Worm (Caenorhabditis elegans) whole organism, late embryonic: ENCODE data around the gene AH10.2.

Experiments
- C08G9.2 ChIP-seq: sonication (generic microtip); optimal IDR thresholded peaks from 2 replicates; lab custom pipeline; 2016; ENCODE audit warnings: mild to moderate bottlenecking, missing genetic modification characterization, moderate library complexity, missing compliant biosample characterization
- C38D4.7 ChIP-seq: fragments of 200-800 bp; sonication (Bioruptor generic); optimal IDR thresholded peaks from 2 replicates; lab custom pipeline; 2018; ENCODE audit warnings: mild to moderate bottlenecking, missing genetic modification characterization, moderate library complexity, missing compliant biosample characterization
- F13H6.1 ChIP-seq: sonication (generic microtip); optimal IDR thresholded peaks from 2 replicates; lab custom pipeline; 2016; ENCODE audit warnings: missing genetic modification characterization, missing compliant biosample characterization
- K02D7.2 ChIP-seq: sonication (generic microtip); optimal IDR thresholded peaks from 2 replicates; lab custom pipeline; 2017; ENCODE audit warnings: mild to moderate bottlenecking, missing genetic modification characterization, missing compliant biosample characterization
- T23F11.4 ChIP-seq: fragments of 200-800 bp; sonication (Bioruptor generic); optimal IDR thresholded peaks from 2 replicates; lab custom pipeline; 2018; ENCODE audit warnings: mild to moderate bottlenecking, missing genetic modification characterization, missing compliant biosample characterization
- ahr-1 ChIP-seq: sonication (generic microtip); optimal IDR thresholded peaks from 2 replicates; lab custom pipeline; 2016; ENCODE audit warnings: missing genetic modification characterization, missing compliant biosample characterization
- ceh-14 ChIP-seq: sonication (generic microtip); optimal IDR thresholded peaks from 2 replicates; lab custom pipeline; 2016; ENCODE audit warnings: missing genotype, missing genetic modification characterization, missing compliant biosample characterization
- ceh-18 ChIP-seq: sonication (generic microtip); optimal IDR thresholded peaks from 2 replicates; lab custom pipeline; 2016; ENCODE audit warnings: missing genetic modification characterization, missing compliant biosample characterization
- ceh-19 ChIP-seq: fragments of 200-800 bp; sonication (Bioruptor generic); optimal IDR thresholded peaks from 2 replicates; lab custom pipeline; 2018; ENCODE audit warnings: mild to moderate bottlenecking, missing genetic modification characterization, missing compliant biosample characterization
- ceh-22 ChIP-seq: sonication (generic microtip); optimal IDR thresholded peaks from 2 replicates; lab custom pipeline; 2017; ENCODE audit warnings: missing biosample characterization, missing genetic modification characterization
- ceh-24 ChIP-seq: sonication (generic microtip); optimal IDR thresholded peaks from 2 replicates; lab custom pipeline; 2016; ENCODE audit warnings: mild to moderate bottlenecking, missing genetic modification characterization, missing compliant biosample characterization
- ceh-31 ChIP-seq: sonication (generic microtip); optimal IDR thresholded peaks from 2 replicates; lab custom pipeline; 2016; ENCODE audit warnings: missing genetic modification characterization, missing compliant biosample characterization
- ceh-34 ChIP-seq: sonication (generic microtip); optimal IDR thresholded peaks from 2 replicates; lab custom pipeline; 2016; ENCODE audit warnings: mild to moderate bottlenecking, missing genetic modification characterization, missing compliant biosample characterization
- ceh-45 ChIP-seq: fragments of 200-800 bp; sonication (Bioruptor generic); IDR thresholded peaks from 2 replicates; pipeline ENCODE4 v1.3.6; 2022; ENCODE audit warnings: missing genetic modification reagents, missing genetic modification characterization, missing compliant biosample characterization
- ceh-6 ChIP-seq: fragments of 200-800 bp; sonication (Bioruptor generic); optimal IDR thresholded peaks from 2 replicates; lab custom pipeline; 2018; ENCODE audit warnings: mild to moderate bottlenecking, missing genetic modification characterization, missing compliant biosample characterization
- dve-1 ChIP-seq: sonication (generic microtip); optimal IDR thresholded peaks from 2 replicates; lab custom pipeline; 2017; ENCODE audit warnings: antibody characterized with exemption, mild to moderate bottlenecking, missing genetic modification characterization, missing compliant biosample characterization
- ets-4 ChIP-seq: sonication (generic microtip); optimal IDR thresholded peaks from 2 replicates; lab custom pipeline; 2016; ENCODE audit warnings: missing genetic modification characterization, missing compliant biosample characterization
- fax-1 ChIP-seq: sonication (generic microtip); optimal IDR thresholded peaks from 2 replicates; lab custom pipeline; 2016; ENCODE audit warnings: missing genotype, missing genetic modification characterization, missing compliant biosample characterization
- fkh-10 ChIP-seq: fragments of 150-350 bp; optimal IDR thresholded peaks from 2 replicates; lab custom pipeline; 2014; ENCODE audit warnings: missing biosample characterization, missing genetic modification reagents, missing genetic modification characterization
- fkh-6 ChIP-seq: sonication (generic microtip); optimal IDR thresholded peaks from 2 replicates; lab custom pipeline; 2016; ENCODE audit warnings: missing genetic modification characterization, missing compliant biosample characterization
- gmeb-2 ChIP-seq: sonication (generic microtip); optimal IDR thresholded peaks from 2 replicates; lab custom pipeline; 2016; ENCODE audit warnings: missing genetic modification characterization, inconsistent platforms, missing compliant biosample characterization
- hlh-13 ChIP-seq: fragments of 200-800 bp; sonication (Bioruptor generic); optimal IDR thresholded peaks from 2 replicates; lab custom pipeline; 2018; ENCODE audit warnings: mild to moderate bottlenecking, missing genetic modification characterization, missing compliant biosample characterization
- hlh-15 ChIP-seq: sonication (generic microtip); optimal IDR thresholded peaks from 2 replicates; lab custom pipeline; 2016; ENCODE audit warnings: missing genetic modification characterization, missing compliant biosample characterization
- hlh-30 ChIP-seq: sonication (generic microtip); optimal IDR thresholded peaks from 2 replicates; lab custom pipeline; 2017; ENCODE audit warnings: antibody characterized with exemption, missing genetic modification characterization, missing compliant biosample characterization; ENCODE audit not compliant: insufficient read depth
- hlh-6 ChIP-seq: sonication (generic microtip); optimal IDR thresholded peaks from 2 replicates; lab custom pipeline; 2016; ENCODE audit warnings: missing genotype, missing genetic modification characterization, missing compliant biosample characterization
- hlh-8 ChIP-seq: sonication (generic microtip); optimal IDR thresholded peaks from 2 replicates; lab custom pipeline; 2016; ENCODE audit warnings: missing genotype, missing genetic modification characterization, missing compliant biosample characterization
- nfya-1 ChIP-seq: sonication (generic microtip); optimal IDR thresholded peaks from 2 replicates; lab custom pipeline; 2017; ENCODE audit warnings: missing genetic modification characterization, mild to moderate bottlenecking, missing compliant biosample characterization, antibody characterized with exemption, moderate library complexity
- npax-4 ChIP-seq: sonication (generic microtip); optimal IDR thresholded peaks from 2 replicates; lab custom pipeline; 2016; ENCODE audit warnings: missing genetic modification characterization, missing compliant biosample characterization
- pag-3 ChIP-seq: sonication (generic microtip); optimal IDR thresholded peaks from 2 replicates; lab custom pipeline; 2016; ENCODE audit warnings: missing compliant biosample characterization, missing genetic modification characterization, borderline replicate concordance
- pat-9 ChIP-seq: fragments of 200-800 bp; sonication (Bioruptor generic); optimal IDR thresholded peaks from 2 replicates; lab custom pipeline; 2018; ENCODE audit warnings: mild to moderate bottlenecking, missing genetic modification characterization, moderate library complexity, missing compliant biosample characterization
- pha-4 ChIP-seq: fragments of 150-350 bp; optimal IDR thresholded peaks from 2 replicates; lab custom pipeline; 2018; ENCODE audit warnings: missing biosample characterization, missing genetic modification reagents, missing genetic modification characterization
- rnt-1 ChIP-seq: sonication (generic microtip); optimal IDR thresholded peaks from 2 replicates; lab custom pipeline; 2016; ENCODE audit warnings: missing genetic modification characterization, missing compliant biosample characterization
- syd-9 ChIP-seq: sonication (generic microtip); optimal IDR thresholded peaks from 2 replicates; lab custom pipeline; 2016; ENCODE audit warnings: mild to moderate bottlenecking, missing genetic modification characterization, moderate library complexity, missing compliant biosample characterization
- tbx-2 ChIP-seq: sonication (generic microtip); optimal IDR thresholded peaks from 2 replicates; lab custom pipeline; 2016; ENCODE audit warnings: missing genetic modification characterization, missing compliant biosample characterization
- unc-42 ChIP-seq: sonication (generic microtip); optimal IDR thresholded peaks from 2 replicates; lab custom pipeline; 2016; ENCODE audit warnings: missing genotype, missing genetic modification characterization, missing compliant biosample characterization
- unc-55 ChIP-seq: sonication (generic microtip); optimal IDR thresholded peaks from 2 replicates; lab custom pipeline; 2017; ENCODE audit warnings: missing biosample characterization, missing genetic modification reagents, missing genetic modification characterization

The AH10.2 gene

DNA sequence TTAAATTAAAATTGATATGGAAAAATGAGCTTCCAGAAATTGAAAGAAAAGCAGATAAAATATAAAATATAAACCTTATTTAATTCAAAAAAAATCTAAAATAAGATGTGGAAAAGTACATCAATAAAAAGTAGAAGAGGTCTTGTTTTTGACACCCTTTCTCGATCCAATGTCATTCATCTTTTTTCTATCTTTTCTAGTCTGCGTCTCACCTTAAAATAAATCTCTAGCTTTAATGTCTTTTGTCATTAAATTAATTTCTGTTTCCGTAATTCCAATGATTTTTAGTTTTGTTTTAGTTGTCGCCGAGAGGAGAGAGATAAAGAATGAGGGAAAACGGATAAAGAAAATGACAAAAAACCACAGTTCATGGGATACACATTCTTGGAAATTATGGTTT, 7.4 kb upstream of the AH10.2 start:
- TF ChIP-seq K02D7.2 (no peak), ceh-22 (tag; lab: Kevin White, UChicago) (no peak), pag-3 (tag; lab: Kevin White, UChicago) (no peak), ceh-24 (tag; lab: Kevin White, UChicago) (no peak), ceh-14 (tag; lab: Kevin White, UChicago) (no peak), T23F11.4 (no peak), fkh-6 (no peak), pha-4 (tag; lab: Kevin White, UChicago) (no peak), hlh-15 (tag; lab: Kevin White, UChicago) (no peak), ceh-6 (GFP tag; lab: Kevin White, UChicago) (no peak), nfya-1 (no peak), fkh-10 (GFP tag; lab: Kevin White, UChicago) (no peak), hlh-6 (tag; lab: Kevin White, UChicago) (no peak), ceh-18 (tag; lab: Kevin White, UChicago) (no peak), ceh-45 (GFP tag; lab: Robert Waterston, UW) (no peak), C08G9.2 (tag; lab: Kevin White, UChicago) (no peak), hlh-30 (tag; lab: Kevin White, UChicago) (no peak), ceh-31 (no peak)
- TF ChIP-seq, all 69 proteins: peak for 0

DNA sequence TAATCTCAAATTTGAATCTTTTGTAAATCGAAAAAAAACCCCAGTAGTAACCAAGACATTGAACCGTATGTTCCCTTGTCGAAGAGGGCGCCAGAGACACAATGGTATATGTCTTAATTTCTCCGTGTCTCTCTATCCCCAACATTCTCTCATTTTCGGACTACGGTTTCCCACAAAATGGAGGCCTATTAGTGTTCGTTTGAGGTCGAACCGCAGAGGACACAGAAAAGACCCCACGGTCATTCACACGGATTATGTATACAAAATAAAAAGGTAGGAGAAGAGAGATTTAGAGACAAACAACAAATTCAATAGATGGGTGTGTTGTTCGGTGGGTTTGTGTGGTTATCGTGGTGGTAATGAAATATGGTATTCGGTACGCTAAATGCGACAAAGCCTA, 5.6 kb upstream of the AH10.2 start:
- TF ChIP-seq ahr-1 (tag; lab: Kevin White, UChicago) (no peak), hlh-13 (GFP tag; lab: Kevin White, UChicago) (no peak), F13H6.1 (no peak), syd-9 (no peak), unc-42 (tag; lab: Kevin White, UChicago) (no peak), hlh-8 (tag; lab: Kevin White, UChicago) (no peak), gmeb-2 (tag; lab: Kevin White, UChicago) (no peak), fax-1 (no peak), C08G9.2 (tag; lab: Kevin White, UChicago) (no peak), fkh-6 (no peak), C38D4.7 (GFP tag; lab: Kevin White, UChicago) (no peak), npax-4 (tag; lab: Kevin White, UChicago) (no peak), ceh-19 (GFP tag; lab: Kevin White, UChicago) (no peak), ceh-34 (tag; lab: Kevin White, UChicago) (no peak), dve-1 (tag; lab: Kevin White, UChicago) (no peak), tbx-2 (no peak)

DNA sequence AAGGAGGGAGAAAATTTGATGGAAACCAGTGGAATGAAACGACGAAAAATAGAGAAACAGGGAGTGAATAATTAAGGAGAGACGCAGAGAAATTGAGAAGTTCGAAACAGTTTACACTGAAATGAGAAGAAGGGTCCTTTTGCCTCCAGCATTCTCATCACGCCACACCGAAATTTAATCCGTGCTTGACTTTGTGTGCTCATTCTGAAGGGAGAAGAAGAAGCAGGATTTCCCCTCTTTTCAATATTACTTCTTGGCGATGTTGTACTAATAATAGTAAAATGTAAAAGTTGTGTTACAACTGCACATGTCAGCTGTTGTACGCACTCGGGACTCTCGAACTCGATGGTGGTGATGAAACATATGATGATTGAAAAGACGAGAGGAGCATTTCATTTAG, 3.0 kb upstream of the AH10.2 start:
- TF ChIP-seq rnt-1 (tag; lab: Kevin White, UChicago), result peak; percentile 49
- TF ChIP-seq syd-9, result peak; percentile 30
- peak; percentile 76 for TF ChIP-seq unc-55 (GFP tag; lab: Kevin White, UChicago)
- TF ChIP-seq ets-4, result no peak
- TF ChIP-seq hlh-13 (GFP tag; lab: Kevin White, UChicago), result no peak
- peak; percentile 72 for TF ChIP-seq pat-9
- peak; percentile 46 for TF ChIP-seq ceh-18 (tag; lab: Kevin White, UChicago)
- peak; percentile 83 for TF ChIP-seq ceh-34 (tag; lab: Kevin White, UChicago)

DNA sequence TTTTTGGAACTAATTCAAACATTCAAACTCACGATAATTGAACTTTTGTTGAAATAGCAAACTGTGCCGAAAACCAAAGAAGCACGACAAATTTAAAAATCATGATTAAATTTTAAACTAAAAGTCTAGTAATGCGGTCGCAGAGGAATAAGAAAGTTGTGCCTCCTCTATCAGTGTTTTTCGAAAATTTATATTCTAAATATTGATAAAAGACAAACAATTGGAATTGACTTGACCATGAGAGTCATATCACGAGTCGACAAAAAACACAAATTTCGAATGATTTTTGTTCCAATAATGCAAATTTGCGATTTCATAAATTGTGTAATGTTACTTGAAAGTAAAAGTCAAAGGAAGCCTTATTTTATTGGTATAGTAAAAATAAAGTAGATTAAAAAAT, 4.1 kb downstream of the AH10.2 start, which contains the start of gene cest-1.2:
Gene cest-1.2, minus strand, starts transcription at position 165 of the 400 bp plus-strand sequence.
- TF ChIP-seq fkh-10 (GFP tag; lab: Kevin White, UChicago), result no peak
